Fruit fly (Drosophila melanogaster) whole organism, embryonic: Measurements from ENCODE around the gene IKKepsilon.

Experiments
- Antp ChIP-seq: fragments of 200-800 bp; sonication (Bioruptor generic); optimal IDR thresholded peaks from 3 replicates; lab custom pipeline; 2016; ENCODE audit warnings: missing biosample characterization, missing genetic modification characterization
- Atf-2 ChIP-seq: fragments of 200-800 bp; sonication (Bioruptor generic); optimal IDR thresholded peaks from 2 replicates; lab custom pipeline; 2016; ENCODE audit warnings: missing biosample characterization, missing genetic modification characterization
- Awh ChIP-seq: fragments of 200-800 bp; sonication (Bioruptor generic); IDR thresholded peaks from 2 replicates; pipeline ENCODE4, ENCODE4 v1.3.6; 2022; ENCODE audit warnings: missing biosample characterization, missing genetic modification characterization
- CG10267 ChIP-seq: fragments of 200-800 bp; sonication (Bioruptor generic); optimal IDR thresholded peaks from 2 replicates; lab custom pipeline; 2018; ENCODE audit warnings: missing biosample characterization, mild to moderate bottlenecking, missing genetic modification characterization, moderate library complexity
- CG11723 ChIP-seq: fragments of 200-800 bp; sonication (Bioruptor generic); optimal IDR thresholded peaks from 2 replicates; lab custom pipeline; 2017; ENCODE audit warnings: missing biosample characterization, mild to moderate bottlenecking, missing genetic modification characterization
- CG12744 ChIP-seq: fragments of 200-800 bp; sonication (Bioruptor generic); optimal IDR thresholded peaks from 2 replicates; lab custom pipeline; 2016; ENCODE audit warnings: missing biosample characterization, missing genetic modification characterization
- CG13424 ChIP-seq: fragments of 200-800 bp; sonication (Bioruptor generic); optimal IDR thresholded peaks from 2 replicates; lab custom pipeline; 2019; ENCODE audit warnings: missing biosample characterization, mild to moderate bottlenecking, missing genetic modification characterization, moderate library complexity
- CG13894 ChIP-seq: fragments of 200-800 bp; sonication (Bioruptor generic); optimal IDR thresholded peaks from 3 replicates; lab custom pipeline; 2018; ENCODE audit warnings: missing biosample characterization, mild to moderate bottlenecking, missing genetic modification characterization, moderate library complexity
- CG1529 ChIP-seq: fragments of 200-800 bp; sonication (Bioruptor generic); optimal IDR thresholded peaks from 3 replicates; lab custom pipeline; 2018; ENCODE audit warnings: missing biosample characterization, missing genetic modification characterization
- CG1603 ChIP-seq: fragments of 200-800 bp; sonication (Bioruptor generic); optimal IDR thresholded peaks from 2 replicates; lab custom pipeline; 2019; ENCODE audit warnings: missing biosample characterization, mild to moderate bottlenecking, missing genetic modification characterization, moderate library complexity
- CG18599 ChIP-seq: fragments of 200-800 bp; sonication (Bioruptor generic); optimal IDR thresholded peaks from 3 replicates; lab custom pipeline; 2017; ENCODE audit warnings: missing biosample characterization, missing genetic modification characterization, mild to moderate bottlenecking, moderate library complexity, missing genetic modification reagents
- CG2875 ChIP-seq: fragments of 200-800 bp; sonication (Bioruptor generic); optimal IDR thresholded peaks from 2 replicates; lab custom pipeline; 2017; ENCODE audit warnings: missing biosample characterization, mild to moderate bottlenecking, missing genetic modification characterization, missing genetic modification reagents
- CG2889 ChIP-seq: fragments of 200-800 bp; sonication (Bioruptor generic); IDR thresholded peaks from 3 replicates; pipeline ENCODE4 v1.3.6; 2022; ENCODE audit warnings: missing biosample characterization, missing genetic modification characterization
- CG33213 ChIP-seq: fragments of 200-800 bp; sonication (Bioruptor generic); optimal IDR thresholded peaks from 3 replicates; lab custom pipeline; 2016; ENCODE audit warnings: missing biosample characterization, missing genetic modification characterization
- CG4328 ChIP-seq: fragments of 200-800 bp; sonication (Bioruptor generic); optimal IDR thresholded peaks from 3 replicates; lab custom pipeline; 2017; ENCODE audit warnings: missing biosample characterization, missing genetic modification reagents, missing genetic modification characterization
- CG4404 ChIP-seq: fragments of 200-800 bp; sonication (Bioruptor generic); IDR thresholded peaks from 2 replicates; pipeline ENCODE4 v1.3.6; 2022; ENCODE audit warnings: missing biosample characterization, missing genetic modification characterization
- CG4707 ChIP-seq: fragments of 200-800 bp; sonication (Bioruptor generic); optimal IDR thresholded peaks from 2 replicates; lab custom pipeline; 2018; ENCODE audit warnings: missing biosample characterization, mild to moderate bottlenecking, missing genetic modification characterization, moderate library complexity
- CG4854 ChIP-seq: fragments of 200-800 bp; sonication (Bioruptor generic); optimal IDR thresholded peaks from 2 replicates; lab custom pipeline; 2016; ENCODE audit warnings: missing biosample characterization, missing genetic modification characterization, inconsistent platforms
- CG6683 ChIP-seq: fragments of 200-800 bp; sonication (Bioruptor generic); optimal IDR thresholded peaks from 2 replicates; lab custom pipeline; 2017; ENCODE audit warnings: missing biosample characterization, mild to moderate bottlenecking, missing genetic modification characterization, missing genetic modification reagents
- CG6813 ChIP-seq: fragments of 200-800 bp; sonication (Bioruptor generic); optimal IDR thresholded peaks from 2 replicates; lab custom pipeline; 2017; ENCODE audit warnings: missing biosample characterization, missing genetic modification characterization, mild to moderate bottlenecking, moderate library complexity, missing genetic modification reagents
- CG7745 ChIP-seq: fragments of 200-800 bp; sonication (Bioruptor generic); optimal IDR thresholded peaks from 2 replicates; lab custom pipeline; 2018; ENCODE audit warnings: missing biosample characterization, mild to moderate bottlenecking, missing genetic modification characterization, moderate library complexity
- CG7839 ChIP-seq: fragments of 200-800 bp; sonication (Bioruptor generic); optimal IDR thresholded peaks from 3 replicates; lab custom pipeline; 2018; ENCODE audit warnings: missing biosample characterization, mild to moderate bottlenecking, missing genetic modification characterization, moderate library complexity
- CkIIα-i1 ChIP-seq: fragments of 200-800 bp; sonication (Bioruptor generic); IDR thresholded peaks from 2 replicates; pipeline ENCODE4 v1.3.6; 2022; ENCODE audit warnings: missing biosample characterization, missing genetic modification characterization
- D19A ChIP-seq: fragments of 200-800 bp; optimal IDR thresholded peaks from 3 replicates; lab custom pipeline; 2019; ENCODE audit warnings: missing biosample characterization, mild to moderate bottlenecking, missing genetic modification characterization, moderate library complexity
- Doc3 ChIP-seq: fragments of 200-800 bp; sonication (Bioruptor generic); IDR thresholded peaks from 3 replicates; pipeline ENCODE4 v1.3.6; 2022; ENCODE audit warnings: missing biosample characterization, missing genetic modification characterization; ENCODE audit not compliant: partially characterized antibody
- Drgx ChIP-seq: fragments of 200-800 bp; sonication (Bioruptor generic); IDR thresholded peaks from 2 replicates; pipeline ENCODE4 v1.3.6; 2022; ENCODE audit warnings: missing biosample characterization, missing genetic modification characterization
- Fer3 ChIP-seq: fragments of 200-800 bp; sonication (Bioruptor generic); optimal IDR thresholded peaks from 2 replicates; lab custom pipeline; 2018; ENCODE audit warnings: missing biosample characterization, mild to moderate bottlenecking, missing genetic modification characterization, moderate library complexity
- Hey ChIP-seq: fragments of 200-800 bp; sonication (Bioruptor generic); optimal IDR thresholded peaks from 3 replicates; lab custom pipeline; 2018; ENCODE audit warnings: missing biosample characterization, mild to moderate bottlenecking, missing genetic modification characterization
- Kr ChIP-seq: fragments of 200-800 bp; sonication (Bioruptor generic); optimal IDR thresholded peaks from 2 replicates; lab custom pipeline; 2017; ENCODE audit warnings: missing biosample characterization, mild to moderate bottlenecking, missing genetic modification characterization
- Mrtf ChIP-seq: fragments of 200-800 bp; sonication (Bioruptor generic); IDR thresholded peaks from 3 replicates; pipeline ENCODE4 v1.3.6; 2022; ENCODE audit warnings: missing biosample characterization, missing genetic modification characterization
- NC2α ChIP-seq: fragments of 200-800 bp; sonication (Bioruptor generic); optimal IDR thresholded peaks from 2 replicates; lab custom pipeline; 2016; ENCODE audit warnings: missing biosample characterization, missing genetic modification characterization
- NFAT ChIP-seq: fragments of 200-800 bp; sonication (Bioruptor generic); IDR thresholded peaks from 2 replicates; pipeline ENCODE4 v1.3.6; 2022; ENCODE audit warnings: missing biosample characterization, missing genetic modification characterization
- Neu2 ChIP-seq: fragments of 200-800 bp; sonication (Bioruptor generic); optimal IDR thresholded peaks from 3 replicates; lab custom pipeline; 2016; ENCODE audit warnings: missing biosample characterization, missing genetic modification characterization, borderline replicate concordance
- NfI ChIP-seq: fragments of 200-800 bp; sonication (Bioruptor generic); optimal IDR thresholded peaks from 3 replicates; lab custom pipeline; 2018; ENCODE audit warnings: missing biosample characterization, mild to moderate bottlenecking, missing genetic modification characterization, moderate library complexity
- Rfx ChIP-seq: fragments of 200-800 bp; sonication (Bioruptor generic); IDR thresholded peaks from 2 replicates; pipeline ENCODE4 v1.3.6; 2022; ENCODE audit warnings: missing biosample characterization, missing genetic modification characterization
- Rx ChIP-seq: fragments of 200-800 bp; sonication (Bioruptor generic); IDR thresholded peaks from 2 replicates; pipeline ENCODE4 v1.3.6; 2022; ENCODE audit warnings: missing biosample characterization, missing genetic modification characterization
- Xrp1 ChIP-seq: fragments of 200-800 bp; sonication (Bioruptor generic); IDR thresholded peaks from 2 replicates; pipeline ENCODE4 v1.3.6; 2022; ENCODE audit warnings: missing biosample characterization, missing genetic modification characterization
- emc ChIP-seq: fragments of 200-800 bp; sonication (Bioruptor generic); optimal IDR thresholded peaks from 2 replicates; lab custom pipeline; 2016; ENCODE audit warnings: missing biosample characterization, missing genetic modification characterization
- eve ChIP-seq, 2 experiments: fragments of >200 bp; optimal IDR thresholded peaks; 2 replicates each; lab custom pipeline; 2017; ENCODE audit warnings: missing biosample characterization in 2 of 2, missing genetic modification characterization in 2 of 2
- gsb ChIP-seq: fragments of 200-800 bp; sonication (Bioruptor generic); IDR thresholded peaks from 2 replicates; pipeline ENCODE4 v1.3.6; 2022; ENCODE audit warnings: missing biosample characterization, missing genetic modification characterization
- gt ChIP-seq: fragments of 200-800 bp; sonication (Bioruptor generic); IDR thresholded peaks from 2 replicates; pipeline ENCODE4 v1.3.6; 2022; ENCODE audit warnings: missing biosample characterization, missing genetic modification characterization
- hb ChIP-seq: fragments of 200-800 bp; sonication (Bioruptor generic); IDR thresholded peaks from 3 replicates; pipeline ENCODE4 v1.3.6; 2022; ENCODE audit warnings: missing biosample characterization, missing genetic modification characterization; ENCODE audit not compliant: partially characterized antibody
- ind ChIP-seq: fragments of 200-800 bp; sonication (Bioruptor generic); optimal IDR thresholded peaks from 3 replicates; lab custom pipeline; 2016; ENCODE audit warnings: missing biosample characterization, missing genetic modification characterization
- nerfin-1 ChIP-seq: fragments of 200-800 bp; sonication (Bioruptor generic); optimal IDR thresholded peaks from 3 replicates; lab custom pipeline; 2019; ENCODE audit warnings: missing biosample characterization, mild to moderate bottlenecking, missing genetic modification characterization, moderate library complexity
- rib ChIP-seq: fragments of 200-800 bp; sonication (Bioruptor generic); IDR thresholded peaks from 2 replicates; pipeline ENCODE4 v1.3.6; 2022; ENCODE audit warnings: missing biosample characterization, missing genetic modification characterization
- sens-2 ChIP-seq: fragments of 200-800 bp; sonication (Bioruptor generic); IDR thresholded peaks from 2 replicates; pipeline ENCODE4 v1.3.6; 2022; ENCODE audit warnings: missing biosample characterization, missing genetic modification characterization
- slp2 ChIP-seq: fragments of 200-800 bp; sonication (Bioruptor generic); optimal IDR thresholded peaks from 2 replicates; lab custom pipeline; 2016; ENCODE audit warnings: missing biosample characterization, missing genetic modification characterization
- usp ChIP-seq: fragments of >200 bp; optimal IDR thresholded peaks from 2 replicates; lab custom pipeline; 2017; ENCODE audit warnings: missing biosample characterization, missing genetic modification characterization
- wdn ChIP-seq: fragments of 200-800 bp; sonication (Bioruptor generic); IDR thresholded peaks from 2 replicates; pipeline ENCODE4 v1.3.6; 2022; ENCODE audit warnings: missing biosample characterization, missing genetic modification characterization

Gene IKKepsilon

DNA sequence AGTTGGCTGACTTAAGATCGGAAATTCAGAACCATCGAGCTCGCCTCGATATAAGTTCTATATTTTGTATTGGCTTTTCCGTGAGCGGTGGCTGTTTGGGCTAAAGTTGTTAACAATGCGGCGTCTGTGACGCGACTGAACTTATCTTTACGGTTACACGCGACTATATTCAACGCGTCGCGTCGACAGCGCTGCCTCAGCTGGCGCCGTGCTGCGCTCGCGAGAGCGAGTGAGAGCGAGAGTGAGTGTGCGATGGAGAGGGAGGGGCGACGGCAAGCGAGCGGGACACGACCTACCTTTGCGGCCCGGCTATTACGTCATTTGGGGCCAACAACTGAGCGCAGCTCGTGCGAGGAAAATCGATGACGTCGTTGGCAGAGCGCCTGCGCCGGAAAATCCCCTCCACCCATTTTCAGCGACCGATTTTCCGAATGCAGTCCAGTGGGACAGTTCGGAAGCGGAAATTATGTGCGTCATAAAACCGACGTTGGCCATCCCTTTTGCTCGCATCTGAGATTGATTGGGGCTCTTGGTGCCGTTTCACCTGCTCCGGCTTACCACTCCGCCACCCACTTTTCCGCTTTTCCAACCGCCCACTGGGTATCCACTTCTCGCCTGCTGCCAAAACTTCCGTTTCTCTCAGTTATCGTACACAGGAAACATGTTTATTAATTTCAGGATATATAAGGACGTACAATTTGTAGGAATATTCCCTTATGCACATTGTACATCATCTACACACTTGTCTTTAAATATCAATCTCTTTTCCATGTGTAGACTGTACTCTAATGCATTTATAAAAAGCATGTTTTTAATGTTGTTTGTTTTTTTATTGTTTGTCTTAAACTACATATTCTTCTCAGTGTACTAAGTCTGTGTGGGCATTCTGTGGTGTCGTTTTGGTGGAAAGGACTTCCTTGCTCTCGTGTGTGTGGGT lies 38.9 kb downstream of the IKKepsilon start, which contains the start of gene Hr38 (continued):
- TF ChIP-seq CG13894 (tag; lab: Kevin White, UChicago) (peak; percentile 82), CG4854 (no peak), emc (no peak), wdn (GFP tag; lab: Robert Waterston, UW) (peak; percentile 44; the same call in 1 of the 2 replicates), Awh (peak; percentile 54; the same call in 1 of the 2 replicates), CG13424 (tag; lab: Kevin White, UChicago) (peak; percentile 51), CG4707 (GFP tag; lab: Kevin White, UChicago) (no peak), Rx (no peak), Antp (peak; percentile 51), ind (GFP tag; lab: Kevin White, UChicago) (peak; percentile 52), Doc3 (GFP tag; lab: Robert Waterston, UW) (no peak), eve (GFP tag; optimal IDR thresholded peaks at IDR 0.05; lab: Kevin White, UChicago) (no peak), D19A (peak; percentile 13), Drgx (peak; percentile 32), CG6813 (GFP tag; lab: Kevin White, UChicago) (peak; percentile 18), NFAT (GFP tag; lab: Robert Waterston, UW) (0 out of 2 replicates have a peak, but pooled peaks have one; percentile 8), slp2 (GFP tag; lab: Kevin White, UChicago) (no peak), hb (GFP tag; lab: Robert Waterston, UW) (no peak), CG1603 (peak; percentile 4), sens-2 (GFP tag; lab: Robert Waterston, UW) (no peak), nerfin-1 (tag; lab: Kevin White, UChicago) (no peak), NfI (GFP tag; lab: Kevin White, UChicago) (peak; percentile 41), CG2889 (GFP tag; lab: Robert Waterston, UW) (no peak), CG11723 (GFP tag; lab: Kevin White, UChicago) (no peak), Neu2 (GFP tag; lab: Kevin White, UChicago) (no peak), CG6683 (GFP tag; lab: Kevin White, UChicago) (peak; percentile 50), CG10267 (no peak), CkIIα-i1 (GFP tag; lab: Robert Waterston, UW) (no peak), gt (GFP tag; lab: Robert Waterston, UW) (no peak), Hey (tag; lab: Kevin White, UChicago) (no peak), NC2α (no peak), CG12744 (GFP tag; lab: Kevin White, UChicago) (no peak), CG2875 (GFP tag; lab: Kevin White, UChicago) (no peak), gsb (GFP tag; lab: Robert Waterston, UW) (no peak), CG7839 (tag; lab: Kevin White, UChicago) (peak; percentile 66), Fer3 (tag; lab: Kevin White, UChicago) (peak; percentile 66), CG4328 (GFP tag; lab: Kevin White, UChicago) (no peak), Atf-2 (GFP tag; lab: Kevin White, UChicago) (no peak), CG1529 (GFP tag; lab: Kevin White, UChicago) (no peak), CG4404 (GFP tag; lab: Robert Waterston, UW) (no peak), rib (GFP tag; lab: Robert Waterston, UW) (0 out of 2 replicates have a peak, but pooled peaks have one; percentile 42), CG18599 (GFP tag; lab: Kevin White, UChicago) (peak; percentile 92), usp (GFP tag; lab: Kevin White, UChicago) (no peak), Kr (GFP tag; lab: Kevin White, UChicago) (no peak), CG7745 (no peak), CG33213 (GFP tag; lab: Kevin White, UChicago) (no peak), Xrp1 (GFP tag; lab: Robert Waterston, UW) (peak; percentile 23; the same call in 1 of the 2 replicates), Mrtf (GFP tag; lab: Robert Waterston, UW) (0 out of 3 replicates have a peak, but pooled peaks have one; percentile 35), Rfx (GFP tag; lab: Robert Waterston, UW) (peak; percentile 55)
